Fruit fly (Drosophila melanogaster) whole organism, embryonic: ENCODE measurements around the gene spg.

Experiments used
- B-H2 ChIP-seq: fragments of 200-800 bp; sonication (Bioruptor generic); optimal IDR thresholded peaks from 2 replicates; lab custom pipeline; 2018; ENCODE audit warnings: missing biosample characterization, mild to moderate bottlenecking, missing genetic modification characterization
- Bgb ChIP-seq: fragments of 200-800 bp; sonication (Bioruptor generic); IDR thresholded peaks from 2 replicates; pipeline ENCODE4 v1.3.6; 2022; ENCODE audit warnings: missing biosample characterization, missing genetic modification characterization; ENCODE audit not compliant: partially characterized antibody
- CG1024 ChIP-seq: fragments of 200-800 bp; sonication (Bioruptor generic); IDR thresholded peaks from 2 replicates; pipeline ENCODE4 v1.3.6; 2022; ENCODE audit warnings: missing biosample characterization, missing genetic modification characterization
- CG10321 ChIP-seq: fragments of 200-800 bp; sonication (Bioruptor generic); IDR thresholded peaks from 2 replicates; pipeline ENCODE4 v1.3.6; 2022; ENCODE audit warnings: missing biosample characterization, missing genetic modification characterization
- CG13424 ChIP-seq: fragments of 200-800 bp; sonication (Bioruptor generic); optimal IDR thresholded peaks from 2 replicates; lab custom pipeline; 2019; ENCODE audit warnings: missing biosample characterization, mild to moderate bottlenecking, missing genetic modification characterization, moderate library complexity
- CG13775 ChIP-seq: fragments of 200-800 bp; sonication (Bioruptor generic); optimal IDR thresholded peaks from 3 replicates; lab custom pipeline; 2017; ENCODE audit warnings: missing biosample characterization, mild to moderate bottlenecking, missing genetic modification characterization
- CG14860 ChIP-seq: fragments of 200-800 bp; sonication (Bioruptor generic); IDR thresholded peaks from 3 replicates; pipeline ENCODE4 v1.3.6; 2022; ENCODE audit warnings: missing biosample characterization, missing genetic modification characterization; ENCODE audit not compliant: partially characterized antibody
- CG1603 ChIP-seq: fragments of 200-800 bp; sonication (Bioruptor generic); optimal IDR thresholded peaks from 2 replicates; lab custom pipeline; 2019; ENCODE audit warnings: missing biosample characterization, mild to moderate bottlenecking, missing genetic modification characterization, moderate library complexity
- CG16813 ChIP-seq: fragments of 200-800 bp; sonication (Bioruptor generic); IDR thresholded peaks from 3 replicates; pipeline ENCODE4 v1.3.6; 2022; ENCODE audit warnings: missing biosample characterization, missing genetic modification characterization; ENCODE audit not compliant: partially characterized antibody
- CG2116 ChIP-seq: fragments of 200-800 bp; sonication (Bioruptor generic); optimal IDR thresholded peaks from 3 replicates; lab custom pipeline; 2018; ENCODE audit warnings: missing biosample characterization, mild to moderate bottlenecking, missing genetic modification characterization
- CG31388 ChIP-seq: fragments of 200-800 bp; sonication (Bioruptor generic); optimal IDR thresholded peaks from 2 replicates; lab custom pipeline; 2016; ENCODE audit warnings: missing biosample characterization, missing genetic modification characterization
- CG33213 ChIP-seq: fragments of 200-800 bp; sonication (Bioruptor generic); optimal IDR thresholded peaks from 3 replicates; lab custom pipeline; 2016; ENCODE audit warnings: missing biosample characterization, missing genetic modification characterization
- CG34224 ChIP-seq: fragments of 200-800 bp; sonication (Bioruptor generic); IDR thresholded peaks from 3 replicates; pipeline ENCODE4 v1.3.6; 2022; ENCODE audit warnings: missing biosample characterization, missing genetic modification characterization; ENCODE audit not compliant: partially characterized antibody
- CG3847 ChIP-seq: fragments of 200-800 bp; sonication (Bioruptor generic); IDR thresholded peaks from 2 replicates; pipeline ENCODE4 v1.3.6; 2022; ENCODE audit warnings: missing biosample characterization, missing genetic modification characterization
- CG3995 ChIP-seq: fragments of 200-800 bp; sonication (Bioruptor generic); optimal IDR thresholded peaks from 3 replicates; lab custom pipeline; 2016; ENCODE audit warnings: missing biosample characterization, missing genetic modification characterization
- CG4730 ChIP-seq: fragments of 200-800 bp; sonication (Bioruptor generic); IDR thresholded peaks from 2 replicates; pipeline ENCODE4 v1.3.6; 2022; ENCODE audit warnings: missing biosample characterization, missing genetic modification characterization
- CG8359 ChIP-seq: fragments of 200-800 bp; sonication (Bioruptor generic); optimal IDR thresholded peaks from 2 replicates; lab custom pipeline; 2017; ENCODE audit warnings: missing biosample characterization, mild to moderate bottlenecking, missing genetic modification characterization, borderline replicate concordance
- CG8388 ChIP-seq: fragments of 200-800 bp; sonication (Bioruptor generic); optimal IDR thresholded peaks from 2 replicates; lab custom pipeline; 2019; ENCODE audit warnings: missing biosample characterization, mild to moderate bottlenecking, missing genetic modification characterization, moderate library complexity
- CG9727 ChIP-seq: fragments of 200-800 bp; sonication (Bioruptor generic); optimal IDR thresholded peaks from 3 replicates; lab custom pipeline; 2017; ENCODE audit warnings: missing biosample characterization, mild to moderate bottlenecking, missing genetic modification characterization
- Dip3 ChIP-seq: fragments of 200-800 bp; sonication (Bioruptor generic); optimal IDR thresholded peaks from 3 replicates; lab custom pipeline; 2016; ENCODE audit warnings: missing biosample characterization, missing genetic modification characterization
- Dref ChIP-seq: fragments of 200-800 bp; sonication (Bioruptor generic); IDR thresholded peaks from 2 replicates; pipeline ENCODE4 v1.3.6; 2022; ENCODE audit warnings: missing biosample characterization, missing genetic modification characterization
- Drgx ChIP-seq: fragments of 200-800 bp; sonication (Bioruptor generic); IDR thresholded peaks from 2 replicates; pipeline ENCODE4 v1.3.6; 2022; ENCODE audit warnings: missing biosample characterization, missing genetic modification characterization
- ERR ChIP-seq: fragments of 200-800 bp; sonication (Bioruptor generic); optimal IDR thresholded peaks from 2 replicates; lab custom pipeline; 2016; ENCODE audit warnings: missing biosample characterization, missing genetic modification characterization
- Fer3 ChIP-seq: fragments of 200-800 bp; sonication (Bioruptor generic); optimal IDR thresholded peaks from 2 replicates; lab custom pipeline; 2018; ENCODE audit warnings: missing biosample characterization, mild to moderate bottlenecking, missing genetic modification characterization, moderate library complexity
- HLH3B ChIP-seq: fragments of 200-800 bp; sonication (Bioruptor generic); IDR thresholded peaks from 2 replicates; pipeline ENCODE4 v1.3.6; 2022; ENCODE audit warnings: missing biosample characterization, missing genetic modification characterization
- HmgZ ChIP-seq: fragments of 200-800 bp; sonication (Bioruptor generic); optimal IDR thresholded peaks from 2 replicates; lab custom pipeline; 2018; ENCODE audit warnings: missing biosample characterization, mild to moderate bottlenecking, missing genetic modification characterization
- Mad ChIP-seq: fragments of 200-800 bp; sonication (Bioruptor generic); optimal IDR thresholded peaks from 2 replicates; lab custom pipeline; 2016; ENCODE audit warnings: missing biosample characterization, missing genetic modification characterization
- Med ChIP-seq: fragments of 200-800 bp; sonication (Bioruptor generic); peaks from one replicate; lab custom pipeline; 2016; ENCODE audit warnings: missing biosample characterization, missing genetic modification characterization, mild to moderate bottlenecking, inconsistent platforms, moderate library complexity
- Xbp1 ChIP-seq: fragments of 200-800 bp; sonication (Bioruptor generic); optimal IDR thresholded peaks from 3 replicates; lab custom pipeline; 2016; ENCODE audit warnings: missing biosample characterization, mild to moderate bottlenecking, missing genetic modification characterization
- ara ChIP-seq: fragments of 200-800 bp; sonication (Bioruptor generic); IDR thresholded peaks from 2 replicates; pipeline ENCODE4 v1.3.6; 2022; ENCODE audit warnings: missing biosample characterization, missing genetic modification characterization
- dpn ChIP-seq, 2 experiments: fragments of 200-800 bp; sonication (Bioruptor generic); optimal IDR thresholded peaks; 3 replicates each; lab custom pipeline; 2016; ENCODE audit warnings: missing biosample characterization in 2 of 2, missing genetic modification characterization in 2 of 2
- en ChIP-seq: fragments of 200-800 bp; sonication (Bioruptor generic); optimal IDR thresholded peaks from 2 replicates; lab custom pipeline; 2016; ENCODE audit warnings: missing biosample characterization, missing genetic modification characterization
- esg ChIP-seq: fragments of 200-800 bp; sonication (Bioruptor generic); conservative IDR thresholded peaks from 2 replicates; pipeline ENCODE4 v1.3.6; 2022; ENCODE audit warnings: missing biosample characterization, missing genetic modification characterization
- exex ChIP-seq: fragments of 200-800 bp; sonication (Bioruptor generic); optimal IDR thresholded peaks from 4 replicates; lab custom pipeline; 2018; ENCODE audit warnings: missing biosample characterization, mild to moderate bottlenecking, missing genetic modification characterization, moderate library complexity
- eyg ChIP-seq: fragments of 200-800 bp; sonication (Bioruptor generic); optimal IDR thresholded peaks from 3 replicates; lab custom pipeline; 2016; ENCODE audit warnings: missing biosample characterization, missing genetic modification characterization
- jing ChIP-seq: fragments of 200-800 bp; sonication (Bioruptor generic); optimal IDR thresholded peaks from 2 replicates; lab custom pipeline; 2018; ENCODE audit warnings: missing biosample characterization, mild to moderate bottlenecking, missing genetic modification characterization
- lov ChIP-seq, 2 experiments: fragments of 200-800 bp in 1 of 2; fragments of >200 bp in 1 of 2; sonication (Bioruptor generic) in 1 of 2; IDR thresholded peaks in 1 of 2; optimal IDR thresholded peaks in 1 of 2; 2 replicates in 1 of 2; 3 replicates in 1 of 2; pipeline versions ENCODE4 v1.3.6 to Lab custom; 2017 to 2022; ENCODE audit warnings: missing biosample characterization in 1 of 2, missing genetic modification characterization in 1 of 2
- mld ChIP-seq: fragments of 200-800 bp; sonication (Bioruptor generic); IDR thresholded peaks from 3 replicates; pipeline ENCODE4 v1.3.6; 2022; ENCODE audit warnings: missing biosample characterization, missing genetic modification characterization; ENCODE audit not compliant: partially characterized antibody
- otp ChIP-seq: fragments of 200-800 bp; sonication (Bioruptor generic); IDR thresholded peaks from 3 replicates; pipeline ENCODE4, ENCODE4 v1.3.6; 2022; ENCODE audit warnings: missing biosample characterization, missing genetic modification characterization
- pan ChIP-seq, 4 experiments: fragments of >200 bp in 3 of 4; fragments of 200-800 bp in 1 of 4; sonication (Bioruptor generic) in 1 of 4; optimal IDR thresholded peaks in 3 of 4; IDR thresholded peaks in 1 of 4; 2 replicates each; pipeline versions ENCODE4 v1.3.6 to Lab custom; 2017 to 2022; ENCODE audit warnings: missing biosample characterization in 2 of 4, missing genetic modification characterization in 2 of 4, mixed read lengths in 1 of 4
- shn ChIP-seq: fragments of 200-800 bp; sonication (Bioruptor generic); optimal IDR thresholded peaks from 3 replicates; lab custom pipeline; 2016; ENCODE audit warnings: missing biosample characterization, missing genetic modification characterization
- sim ChIP-seq: fragments of 200-800 bp; sonication (Bioruptor generic); IDR thresholded peaks from 2 replicates; pipeline ENCODE4 v1.3.6; 2022; ENCODE audit warnings: missing biosample characterization, missing genetic modification characterization
- slou ChIP-seq: fragments of 200-800 bp; sonication (Bioruptor generic); optimal IDR thresholded peaks from 3 replicates; lab custom pipeline; 2016; ENCODE audit warnings: missing biosample characterization, missing genetic modification characterization
- slp2 ChIP-seq: fragments of 200-800 bp; sonication (Bioruptor generic); optimal IDR thresholded peaks from 2 replicates; lab custom pipeline; 2016; ENCODE audit warnings: missing biosample characterization, missing genetic modification characterization
- ssp ChIP-seq: fragments of 200-800 bp; sonication (Bioruptor generic); IDR thresholded peaks from 2 replicates; pipeline ENCODE4 v1.3.6; 2022; ENCODE audit warnings: missing biosample characterization, missing genetic modification characterization
- trh ChIP-seq: fragments of 200-800 bp; sonication (Bioruptor generic); optimal IDR thresholded peaks from 2 replicates; lab custom pipeline; 2016; ENCODE audit warnings: missing biosample characterization, missing genetic modification characterization
- vfl ChIP-seq: fragments of 200-800 bp; sonication (Bioruptor generic); optimal IDR thresholded peaks from 2 replicates; lab custom pipeline; 2016; ENCODE audit warnings: missing biosample characterization, missing genetic modification characterization
- wor ChIP-seq: fragments of 200-800 bp; sonication (Bioruptor generic); IDR thresholded peaks from 2 replicates; pipeline ENCODE4 v1.3.6; 2022; ENCODE audit warnings: missing biosample characterization, missing genetic modification characterization

Gene spg

DNA sequence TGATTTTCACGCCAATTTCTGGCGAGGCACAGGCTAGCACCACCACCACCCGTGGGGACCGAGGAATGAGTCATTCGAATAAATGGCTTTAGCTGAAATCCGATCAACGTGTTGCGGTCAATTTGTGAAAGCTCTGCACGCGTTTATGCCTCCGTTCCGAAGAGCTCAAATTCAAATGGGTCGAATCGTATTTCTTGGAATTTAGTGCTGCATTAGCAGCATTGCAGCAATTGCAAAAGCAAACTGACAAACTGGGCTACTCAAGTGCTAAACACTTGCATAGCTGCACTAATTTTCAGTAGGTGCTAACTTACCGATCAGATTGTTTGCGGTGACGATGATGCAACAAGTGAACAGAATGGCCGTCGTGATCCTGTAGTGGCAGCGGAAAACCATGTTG is 11.8 kb downstream of the spg start:
- no peak for TF ChIP-seq Dip3
- TF ChIP-seq Dref (GFP tag; lab: Robert Waterston, UW): no peak
- TF ChIP-seq pan (optimal IDR thresholded peaks at IDR 0.05; lab: Kevin White, UChicago): no peak
- TF ChIP-seq pan (GFP tag; optimal IDR thresholded peaks at IDR 0.05 in 1 of 2, IDR thresholded peaks at IDR 0.05 in 1 of 2): no peak
- TF ChIP-seq ssp: no peak
- TF ChIP-seq CG13775 (GFP tag; lab: Kevin White, UChicago): no peak
- no peak for TF ChIP-seq CG33213 (GFP tag; lab: Kevin White, UChicago)
- no peak for TF ChIP-seq Fer3 (tag; lab: Kevin White, UChicago)
- no peak for TF ChIP-seq Bgb (GFP tag; lab: Robert Waterston, UW)
- no peak for TF ChIP-seq shn (GFP tag; lab: Kevin White, UChicago)
- no peak for TF ChIP-seq CG8388 (GFP tag; lab: Kevin White, UChicago)
- no peak for TF ChIP-seq CG3847 (GFP tag; lab: Robert Waterston, UW)
- no peak for TF ChIP-seq CG14860 (GFP tag; lab: Robert Waterston, UW)
- TF ChIP-seq wor (GFP tag; lab: Robert Waterston, UW): no peak
- TF ChIP-seq slp2: no peak
- TF ChIP-seq en (GFP tag; lab: Kevin White, UChicago): no peak
- no peak for TF ChIP-seq eyg
- no peak for TF ChIP-seq otp (GFP tag; lab: Robert Waterston, UW)
- TF ChIP-seq lov (optimal IDR thresholded peaks at IDR 0.05; lab: Kevin White, UChicago): no peak
- no peak for TF ChIP-seq lov (GFP tag; IDR thresholded peaks at IDR 0.05; lab: Robert Waterston, UW)

DNA sequence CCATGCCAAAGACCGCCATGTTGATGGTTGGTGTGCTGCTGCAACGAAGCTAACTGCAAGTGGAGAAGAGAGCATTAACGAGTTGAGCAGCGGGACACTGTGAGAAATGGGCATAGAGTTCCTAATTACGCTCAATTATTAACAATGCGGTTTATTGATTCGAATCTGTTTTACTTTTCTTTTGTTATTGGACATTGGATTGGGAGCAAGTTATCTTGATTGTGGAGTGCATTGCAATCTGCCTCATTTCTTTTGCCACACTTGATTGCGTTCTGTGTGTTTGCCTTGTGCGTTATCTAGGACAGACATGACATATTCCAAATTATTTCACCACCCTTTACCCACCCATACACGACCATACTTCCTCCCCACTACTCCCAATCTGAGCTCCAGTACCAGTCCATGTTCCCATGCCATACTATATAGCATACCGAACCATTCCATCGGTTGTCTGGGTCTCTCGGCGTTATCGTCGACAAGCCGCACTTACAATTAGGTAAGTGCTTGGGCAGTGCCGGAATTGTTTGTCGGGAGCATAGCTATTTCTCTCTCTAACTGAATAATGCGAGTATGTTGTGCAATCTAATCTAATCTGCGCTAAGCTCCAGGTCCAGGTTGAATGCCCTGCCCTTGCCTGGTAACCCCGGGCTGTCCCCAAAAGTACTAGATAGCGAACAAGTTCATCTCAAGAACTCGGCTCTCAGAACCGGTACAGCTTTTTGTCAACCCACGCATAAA is 12.4 kb downstream of the spg start:
- no peak for TF ChIP-seq HmgZ (tag; lab: Kevin White, UChicago)
- peak; percentile 33; the same call in 1 of the 2 replicates for TF ChIP-seq esg (GFP tag; lab: Robert Waterston, UW)
- TF ChIP-seq slp2: no peak
- TF ChIP-seq CG2116 (GFP tag; lab: Kevin White, UChicago): no peak
- TF ChIP-seq CG4730: no peak
- TF ChIP-seq dpn (GFP tag; optimal IDR thresholded peaks at IDR 0.05; lab: Kevin White, UChicago): peak in 1 of 2 experiments; percentile 50
- no peak for TF ChIP-seq jing (GFP tag; lab: Kevin White, UChicago)
- no peak for TF ChIP-seq CG10321 (GFP tag; lab: Robert Waterston, UW)
- TF ChIP-seq vfl: no peak
- TF ChIP-seq slou (GFP tag; lab: Kevin White, UChicago): no peak
- no peak for TF ChIP-seq Mad
- TF ChIP-seq CG8359: no peak
- TF ChIP-seq sim (GFP tag; lab: Robert Waterston, UW): 0 out of 2 replicates have a peak, but pooled peaks have one; percentile 32
- no peak for TF ChIP-seq mld
- TF ChIP-seq Med: peak; percentile 84
- TF ChIP-seq CG13424: peak; percentile 55
- TF ChIP-seq CG34224: no peak
- 0 out of 2 replicates have a peak, but pooled peaks have one; percentile 23 for TF ChIP-seq CG3847 (GFP tag; lab: Robert Waterston, UW)
- TF ChIP-seq CG1024 (GFP tag; lab: Robert Waterston, UW): no peak
- TF ChIP-seq CG16813 (GFP tag; lab: Robert Waterston, UW): no peak
- no peak for TF ChIP-seq CG3995 (GFP tag; lab: Kevin White, UChicago)
- peak; percentile 75 for TF ChIP-seq CG1603 (tag; lab: Kevin White, UChicago)
- TF ChIP-seq otp (GFP tag; lab: Robert Waterston, UW): no peak
- peak; percentile 44 for TF ChIP-seq Xbp1
- no peak for TF ChIP-seq CG9727 (GFP tag; lab: Kevin White, UChicago)
- TF ChIP-seq B-H2 (GFP tag; lab: Kevin White, UChicago): no peak
- no peak for TF ChIP-seq ERR (GFP tag; lab: Kevin White, UChicago)
- TF ChIP-seq trh (GFP tag; lab: Kevin White, UChicago): no peak
- TF ChIP-seq ara (GFP tag; lab: Robert Waterston, UW): 0 out of 2 replicates have a peak, but pooled peaks have one; percentile 39
- TF ChIP-seq HLH3B: peak; percentile 56
- no peak for TF ChIP-seq CG31388 (GFP tag; lab: Kevin White, UChicago)
- TF ChIP-seq exex (tag; lab: Kevin White, UChicago): no peak
- TF ChIP-seq Drgx (GFP tag; lab: Robert Waterston, UW): peak; percentile 56
